Fruit fly (Drosophila melanogaster) whole organism, embryonic: ENCODE measurements around the gene MED19.

Source experiments
- Atf6 ChIP-seq: fragments of 200-800 bp; sonication (Bioruptor generic); IDR thresholded peaks from 2 replicates; pipeline ENCODE4 v1.3.6; 2022; ENCODE audit warnings: missing biosample characterization, missing genetic modification characterization
- CG10431 ChIP-seq: fragments of 200-800 bp; sonication (Bioruptor generic); optimal IDR thresholded peaks from 3 replicates; lab custom pipeline; 2018; ENCODE audit warnings: missing biosample characterization, mild to moderate bottlenecking, missing genetic modification characterization
- CG12104 ChIP-seq: fragments of 200-800 bp; sonication (Bioruptor generic); optimal IDR thresholded peaks from 3 replicates; lab custom pipeline; 2016; ENCODE audit warnings: missing biosample characterization, missing genetic modification characterization
- CG13287 ChIP-seq: fragments of 200-800 bp; sonication (Bioruptor generic); IDR thresholded peaks from 2 replicates; pipeline ENCODE4 v1.3.6; 2022; ENCODE audit warnings: missing biosample characterization, missing genetic modification characterization; ENCODE audit not compliant: partially characterized antibody
- CG14710 ChIP-seq: fragments of 200-800 bp; sonication (Bioruptor generic); optimal IDR thresholded peaks from 3 replicates; lab custom pipeline; 2019; ENCODE audit warnings: missing biosample characterization, mild to moderate bottlenecking, missing genetic modification characterization, moderate library complexity
- CG15073 ChIP-seq: fragments of 200-800 bp; sonication (Bioruptor generic); optimal IDR thresholded peaks from 2 replicates; lab custom pipeline; 2016; ENCODE audit warnings: missing biosample characterization, missing genetic modification characterization
- CG1832 ChIP-seq: fragments of 200-800 bp; sonication (Bioruptor generic); optimal IDR thresholded peaks from 2 replicates; lab custom pipeline; 2017; ENCODE audit warnings: missing biosample characterization, mild to moderate bottlenecking, missing genetic modification characterization, inconsistent platforms
- CG18764 ChIP-seq: fragments of 200-800 bp; sonication (Bioruptor generic); optimal IDR thresholded peaks from 3 replicates; lab custom pipeline; 2016; ENCODE audit warnings: missing biosample characterization, missing genetic modification characterization
- CG2712 ChIP-seq: fragments of 200-800 bp; optimal IDR thresholded peaks from 3 replicates; lab custom pipeline; 2019; ENCODE audit warnings: missing biosample characterization, mild to moderate bottlenecking, missing genetic modification characterization, moderate library complexity
- CG34422 ChIP-seq: fragments of 200-800 bp; sonication (Bioruptor generic); IDR thresholded peaks from 3 replicates; pipeline ENCODE4 v1.3.6; 2022; ENCODE audit warnings: missing biosample characterization, missing genetic modification characterization
- CG4328 ChIP-seq: fragments of 200-800 bp; sonication (Bioruptor generic); optimal IDR thresholded peaks from 3 replicates; lab custom pipeline; 2017; ENCODE audit warnings: missing biosample characterization, missing genetic modification reagents, missing genetic modification characterization
- CG4360 ChIP-seq: fragments of 200-800 bp; sonication (Bioruptor generic); IDR thresholded peaks from 2 replicates; pipeline ENCODE4 v1.3.6; 2022; ENCODE audit warnings: missing biosample characterization, missing genetic modification characterization
- CG7928 ChIP-seq: fragments of 200-800 bp; sonication (Bioruptor generic); optimal IDR thresholded peaks from 2 replicates; lab custom pipeline; 2017; ENCODE audit warnings: missing biosample characterization, mild to moderate bottlenecking, missing genetic modification characterization
- CG8089 ChIP-seq: fragments of 200-800 bp; sonication (Bioruptor generic); optimal IDR thresholded peaks from 3 replicates; lab custom pipeline; 2016; ENCODE audit warnings: missing biosample characterization, missing genetic modification characterization
- Deaf1 ChIP-seq: fragments of 200-800 bp; optimal IDR thresholded peaks from 3 replicates; lab custom pipeline; 2019; ENCODE audit warnings: missing biosample characterization, mild to moderate bottlenecking, missing genetic modification characterization, moderate library complexity
- Doc3 ChIP-seq: fragments of 200-800 bp; sonication (Bioruptor generic); IDR thresholded peaks from 3 replicates; pipeline ENCODE4 v1.3.6; 2022; ENCODE audit warnings: missing biosample characterization, missing genetic modification characterization; ENCODE audit not compliant: partially characterized antibody
- HLHmδ ChIP-seq: fragments of 200-800 bp; sonication (Bioruptor generic); optimal IDR thresholded peaks from 2 replicates; lab custom pipeline; 2018; ENCODE audit warnings: missing biosample characterization, mild to moderate bottlenecking, missing genetic modification characterization, moderate library complexity
- Jarid2 ChIP-seq: fragments of 200-800 bp; sonication (Bioruptor generic); optimal IDR thresholded peaks from 3 replicates; lab custom pipeline; 2017; ENCODE audit warnings: mild to moderate bottlenecking, missing biosample characterization, missing genetic modification reagents, missing genetic modification characterization
- MTF-1 ChIP-seq: fragments of 200-800 bp; sonication (Bioruptor generic); optimal IDR thresholded peaks from 2 replicates; lab custom pipeline; 2018; ENCODE audit warnings: missing biosample characterization, mild to moderate bottlenecking, missing genetic modification characterization, borderline replicate concordance
- Nf-YA ChIP-seq: fragments of 200-800 bp; sonication (Bioruptor generic); IDR thresholded peaks from 2 replicates; pipeline ENCODE4 v1.3.6; 2022; ENCODE audit warnings: missing biosample characterization, missing genetic modification characterization
- Ptx1 ChIP-seq: fragments of 200-800 bp; sonication (Bioruptor generic); IDR thresholded peaks from 2 replicates; pipeline ENCODE4 v1.3.6; 2022; ENCODE audit warnings: missing biosample characterization, missing genetic modification characterization
- Sin3A ChIP-seq: fragments of >200 bp; optimal IDR thresholded peaks from 2 replicates; lab custom pipeline; 2018
- YL-1 ChIP-seq: fragments of 200-800 bp; sonication (Bioruptor generic); optimal IDR thresholded peaks from 3 replicates; lab custom pipeline; 2017; ENCODE audit warnings: missing biosample characterization, mild to moderate bottlenecking, missing genetic modification characterization
- ato ChIP-seq: fragments of 200-800 bp; sonication (Bioruptor generic); IDR thresholded peaks from 2 replicates; pipeline ENCODE4 v1.3.6; 2022; ENCODE audit warnings: missing biosample characterization, missing genetic modification characterization; ENCODE audit not compliant: partially characterized antibody
- cg ChIP-seq: fragments of 200-800 bp; sonication (Bioruptor generic); optimal IDR thresholded peaks from 3 replicates; lab custom pipeline; 2019; ENCODE audit warnings: missing biosample characterization, mild to moderate bottlenecking, missing genetic modification characterization, moderate library complexity
- chinmo ChIP-seq: fragments of 200-800 bp; sonication (Bioruptor generic); IDR thresholded peaks from 4 replicates; pipeline ENCODE4 v1.3.6; 2022; ENCODE audit warnings: missing biosample characterization, missing genetic modification characterization; ENCODE audit not compliant: partially characterized antibody
- croc ChIP-seq: fragments of 200-800 bp; sonication (Bioruptor generic); conservative IDR thresholded peaks from 3 replicates; pipeline ENCODE4 v1.3.6; 2022; ENCODE audit warnings: missing biosample characterization, missing genetic modification characterization
- crp ChIP-seq, 2 experiments: fragments of 200-800 bp; sonication (Bioruptor generic); optimal IDR thresholded peaks; 2 replicates in 1 of 2; 3 replicates in 1 of 2; lab custom pipeline; 2017; ENCODE audit warnings: missing biosample characterization in 2 of 2, missing genetic modification characterization in 2 of 2, mild to moderate bottlenecking in 1 of 2, moderate library complexity in 1 of 2
- exex ChIP-seq: fragments of 200-800 bp; sonication (Bioruptor generic); optimal IDR thresholded peaks from 4 replicates; lab custom pipeline; 2018; ENCODE audit warnings: missing biosample characterization, mild to moderate bottlenecking, missing genetic modification characterization, moderate library complexity
- fd64A ChIP-seq: fragments of 200-800 bp; sonication (Bioruptor generic); optimal IDR thresholded peaks from 3 replicates; lab custom pipeline; 2018; ENCODE audit warnings: missing biosample characterization, mild to moderate bottlenecking, missing genetic modification characterization
- gfzf ChIP-seq: fragments of 200-800 bp; sonication (Bioruptor generic); optimal IDR thresholded peaks from 2 replicates; lab custom pipeline; 2016; ENCODE audit warnings: missing biosample characterization, mild to moderate bottlenecking, missing genetic modification characterization, moderate library complexity
- jing ChIP-seq: fragments of 200-800 bp; sonication (Bioruptor generic); optimal IDR thresholded peaks from 2 replicates; lab custom pipeline; 2018; ENCODE audit warnings: missing biosample characterization, mild to moderate bottlenecking, missing genetic modification characterization
- lbe ChIP-seq: fragments of 200-800 bp; sonication (Bioruptor generic); optimal IDR thresholded peaks from 2 replicates; lab custom pipeline; 2016; ENCODE audit warnings: missing biosample characterization, mild to moderate bottlenecking, missing genetic modification characterization
- nom ChIP-seq: fragments of 200-800 bp; sonication (Bioruptor generic); optimal IDR thresholded peaks from 2 replicates; lab custom pipeline; 2017; ENCODE audit warnings: missing biosample characterization, missing genetic modification characterization, mild to moderate bottlenecking, moderate library complexity, missing genetic modification reagents
- org-1 ChIP-seq: fragments of 200-800 bp; sonication (Bioruptor generic); optimal IDR thresholded peaks from 2 replicates; lab custom pipeline; 2017; ENCODE audit warnings: missing biosample characterization, missing genetic modification characterization
- phol ChIP-seq: fragments of 200-800 bp; sonication (Bioruptor generic); optimal IDR thresholded peaks from 3 replicates; lab custom pipeline; 2018; ENCODE audit warnings: missing biosample characterization, mild to moderate bottlenecking, missing genetic modification characterization, moderate library complexity
- repo ChIP-seq: fragments of 200-800 bp; sonication (Bioruptor generic); optimal IDR thresholded peaks from 2 replicates; lab custom pipeline; 2016; ENCODE audit warnings: missing biosample characterization, missing genetic modification characterization
- row ChIP-seq: fragments of 200-800 bp; sonication (Bioruptor generic); IDR thresholded peaks from 3 replicates; pipeline ENCODE4 v1.3.6; 2022; ENCODE audit warnings: missing biosample characterization, missing genetic modification characterization
- salm ChIP-seq: fragments of 200-800 bp; sonication (Bioruptor generic); optimal IDR thresholded peaks from 2 replicates; lab custom pipeline; 2018; ENCODE audit warnings: missing biosample characterization, mild to moderate bottlenecking, missing genetic modification characterization
- sna ChIP-seq: fragments of 200-800 bp; sonication (Bioruptor generic); IDR thresholded peaks from 2 replicates; pipeline ENCODE4 v1.3.6; 2022; ENCODE audit warnings: missing biosample characterization, missing genetic modification characterization; ENCODE audit not compliant: partially characterized antibody
- sqz ChIP-seq: fragments of 200-800 bp; sonication (Bioruptor generic); optimal IDR thresholded peaks from 3 replicates; lab custom pipeline; 2018; ENCODE audit warnings: missing biosample characterization, mild to moderate bottlenecking, missing genetic modification characterization
- stwl ChIP-seq: fragments of 200-800 bp; sonication (Bioruptor generic); optimal IDR thresholded peaks from 3 replicates; lab custom pipeline; 2018; ENCODE audit warnings: missing biosample characterization, mild to moderate bottlenecking, missing genetic modification characterization, moderate library complexity
- sug ChIP-seq: fragments of 200-800 bp; optimal IDR thresholded peaks from 2 replicates; lab custom pipeline; 2019; ENCODE audit warnings: missing biosample characterization, mild to moderate bottlenecking, missing genetic modification characterization, moderate library complexity
- trem ChIP-seq: fragments of 200-800 bp; optimal IDR thresholded peaks from 3 replicates; lab custom pipeline; 2019; ENCODE audit warnings: missing biosample characterization, mild to moderate bottlenecking, missing genetic modification characterization, moderate library complexity
- wek ChIP-seq: fragments of 200-800 bp; sonication (Bioruptor generic); optimal IDR thresholded peaks from 3 replicates; lab custom pipeline; 2018; ENCODE audit warnings: missing biosample characterization, mild to moderate bottlenecking, missing genetic modification characterization, moderate library complexity
- yki ChIP-seq: fragments of >200 bp; optimal IDR thresholded peaks from 3 replicates; lab custom pipeline; 2018
- zen ChIP-seq: fragments of 200-800 bp; sonication (Bioruptor generic); optimal IDR thresholded peaks from 3 replicates; lab custom pipeline; 2018; ENCODE audit warnings: missing biosample characterization, mild to moderate bottlenecking, missing genetic modification characterization, moderate library complexity
- zf30C ChIP-seq: fragments of 200-800 bp; sonication (Bioruptor generic); optimal IDR thresholded peaks from 3 replicates; lab custom pipeline; 2018; ENCODE audit warnings: missing biosample characterization, mild to moderate bottlenecking, missing genetic modification characterization

MED19 gene

dm6 chr3L:17846169-17846981 is at the start of gene MED19, which contains the start of gene CG7430 (continued):
- TF ChIP-seq cg (peak; percentile 95), CG15073 (no peak), crp (GFP tag; optimal IDR thresholded peaks at IDR 0.05; lab: Kevin White, UChicago) (peak in 1 of 2 experiments; percentile 34), HLHmδ (peak; percentile 59), Deaf1 (tag; lab: Kevin White, UChicago) (no peak), Atf6 (GFP tag; lab: Robert Waterston, UW) (no peak), Ptx1 (GFP tag; lab: Robert Waterston, UW) (peak; percentile 17; the same call in 1 of the 2 replicates), ato (GFP tag; lab: Robert Waterston, UW) (peak; percentile 9; the same call in 1 of the 2 replicates), sqz (no peak), sug (tag; lab: Kevin White, UChicago) (no peak), Nf-YA (GFP tag; lab: Robert Waterston, UW) (no peak), zf30C (GFP tag; lab: Kevin White, UChicago) (no peak), jing (GFP tag; lab: Kevin White, UChicago) (no peak), Jarid2 (GFP tag; lab: Kevin White, UChicago) (peak; percentile 84), yki (lab: Kevin White, UChicago) (no peak), salm (tag; lab: Kevin White, UChicago) (peak; percentile 28), row (peak; percentile 72), exex (no peak), CG4328 (GFP tag; lab: Kevin White, UChicago) (no peak), CG8089 (GFP tag; lab: Kevin White, UChicago) (no peak), phol (peak; percentile 98), croc (no peak), gfzf (peak; percentile 87), CG10431 (GFP tag; lab: Kevin White, UChicago) (peak; percentile 33), CG2712 (tag; lab: Kevin White, UChicago) (peak; percentile 26), CG14710 (tag; lab: Kevin White, UChicago) (peak; percentile 59), trem (peak; percentile 36), lbe (GFP tag; lab: Kevin White, UChicago) (peak; percentile 26), CG12104 (GFP tag; lab: Kevin White, UChicago) (peak; percentile 10), YL-1 (peak; percentile 90), nom (GFP tag; lab: Kevin White, UChicago) (peak; percentile 70), CG18764 (GFP tag; lab: Kevin White, UChicago) (no peak), zen (tag; lab: Kevin White, UChicago) (peak; percentile 61), sna (peak; percentile 49; the same call in 1 of the 2 replicates), chinmo (GFP tag; lab: Robert Waterston, UW) (0 out of 4 replicates have a peak, but pooled peaks have one; percentile 32), CG13287 (GFP tag; lab: Robert Waterston, UW) (peak; percentile 33), CG34422 (GFP tag; lab: Robert Waterston, UW) (peak; percentile 60; the same call in 1 of the 3 replicates), CG4360 (GFP tag; lab: Robert Waterston, UW) (peak; percentile 28), repo (GFP tag; lab: Kevin White, UChicago) (peak; percentile 28), Doc3 (peak; percentile 17; the same call in 2 of the 3 replicates), org-1 (GFP tag; lab: Kevin White, UChicago) (no peak), wek (GFP tag; lab: Kevin White, UChicago) (peak; percentile 16), fd64A (peak; percentile 56), stwl (tag; lab: Kevin White, UChicago) (peak; percentile 36), CG7928 (GFP tag; lab: Kevin White, UChicago) (peak; percentile 62), MTF-1 (GFP tag; lab: Kevin White, UChicago) (no peak), Sin3A (lab: Kevin White, UChicago) (peak; percentile 12), CG1832 (no peak)
